Worm (Caenorhabditis elegans): Measurements from ENCODE around the gene wnk-1.

The wnk-1 gene

ce11 chrIV:9196023-9196636, 3.8 kb upstream of the wnk-1 start:
- peak; percentile 43 for TF ChIP-seq nhr-25 (tag; optimal IDR thresholded peaks at IDR 0.05)
- TF ChIP-seq lsy-12 (tag; optimal IDR thresholded peaks at IDR 0.05), result peak; percentile 34

- TF ChIP-seq elt-2 (tag; optimal IDR thresholded peaks at IDR 0.05) (peak; percentile 62), sea-2 (GFP tag; optimal IDR thresholded peaks at IDR 0.05) (no peak), elt-1 (tag; optimal IDR thresholded peaks at IDR 0.05) (no peak), ceh-82 (tag; optimal IDR thresholded peaks at IDR 0.05) (no peak), nfya-1 (tag; optimal IDR thresholded peaks at IDR 0.05; ENCODE audit: insufficient read depth) (peak; percentile 97), daf-12 (tag; optimal IDR thresholded peaks at IDR 0.05) (no peak), ceh-28 (tag; optimal IDR thresholded peaks at IDR 0.05) (peak; percentile 25), skn-1 (tag; optimal IDR thresholded peaks at IDR 0.05) (no peak), nhr-25 (tag; optimal IDR thresholded peaks at IDR 0.05) (no peak), lsy-12 (tag; optimal IDR thresholded peaks at IDR 0.05) (no peak), egl-5 (tag; optimal IDR thresholded peaks at IDR 0.05) (no peak), egl-27 (tag; optimal IDR thresholded peaks at IDR 0.05) (peak; percentile 39), ceh-16 (tag; optimal IDR thresholded peaks at IDR 0.05) (no peak), nhr-23 (tag; optimal IDR thresholded peaks at IDR 0.05) (no peak), ama-1 (optimal IDR thresholded peaks at IDR 0.05) (peak; percentile 29), pha-4 (tag; optimal IDR thresholded peaks at IDR 0.05) (peak; percentile 77), eor-1 (tag; optimal IDR thresholded peaks at IDR 0.05) (no peak), mdl-1 (tag; optimal IDR thresholded peaks at IDR 0.05) (no peak), nhr-43 (tag; optimal IDR thresholded peaks at IDR 0.05; ENCODE audit: poor library complexity, severe bottlenecking) (peak; percentile 29), ztf-11 (tag; optimal IDR thresholded peaks at IDR 0.05) (no peak), fkh-2 (tag; optimal IDR thresholded peaks at IDR 0.05) (no peak), jun-1 (tag; optimal IDR thresholded peaks at IDR 0.05) (peak; percentile 72), elt-3 (tag; optimal IDR thresholded peaks at IDR 0.05) (no peak), nhr-12 (tag; optimal IDR thresholded peaks at IDR 0.05) (no peak), nhr-11 (tag; optimal IDR thresholded peaks at IDR 0.05) (no peak), nhr-237 (tag; optimal IDR thresholded peaks at IDR 0.05) (no peak), snpc-4 (tag; optimal IDR thresholded peaks at IDR 0.05) (peak; percentile 63), ceh-9 (tag; optimal IDR thresholded peaks at IDR 0.05) (no peak), nhr-77 (tag; optimal IDR thresholded peaks at IDR 0.05) (no peak), fos-1 (tag; optimal IDR thresholded peaks at IDR 0.05) (no peak), lin-15B (tag; optimal IDR thresholded peaks at IDR 0.05) (peak; percentile 44), ZK546.5 (tag; optimal IDR thresholded peaks at IDR 0.05) (no peak), R02D3.7 (tag; optimal IDR thresholded peaks at IDR 0.05) (no peak), pqm-1 (tag; optimal IDR thresholded peaks at IDR 0.05) (peak; percentile 71), nhr-67 (tag; optimal IDR thresholded peaks at IDR 0.05) (no peak), unc-39 (tag; optimal IDR thresholded peaks at IDR 0.05) (no peak), fkh-10 (GFP tag; optimal IDR thresholded peaks at IDR 0.05) (peak; percentile 66), ztf-4 (tag; optimal IDR thresholded peaks at IDR 0.05) (no peak), nhr-76 (tag; optimal IDR thresholded peaks at IDR 0.05) (no peak), tbx-2 (tag; optimal IDR thresholded peaks at IDR 0.05) (no peak), nhr-28 (tag; optimal IDR thresholded peaks at IDR 0.05) (no peak), hmg-11 (tag; optimal IDR thresholded peaks at IDR 0.05) (peak; percentile 84), aly-2 (tag; optimal IDR thresholded peaks at IDR 0.05) (no peak), lin-39 (tag; optimal IDR thresholded peaks at IDR 0.05) (peak; percentile 49), unc-62 (GFP tag; optimal IDR thresholded peaks at IDR 0.05) (peak; percentile 42), zag-1 (tag; optimal IDR thresholded peaks at IDR 0.05) (no peak), mml-1 (tag; optimal IDR thresholded peaks at IDR 0.05) (no peak)
Observed at ce11 chrIV:9196755-9197154, 3.1 kb upstream of the wnk-1 start.

All from whole organism, L3 larva.